Worm (Caenorhabditis elegans) whole organism, L3 larva: ENCODE results near the gene srh-271.

Source experiments
- R02D3.7 ChIP-seq: fragments of 150-350 bp; optimal IDR thresholded peaks from 2 replicates; lab custom pipeline; 2014; ENCODE audit warnings: missing biosample characterization, missing genetic modification characterization
- aly-2 ChIP-seq: fragments of 150-350 bp; optimal IDR thresholded peaks from 2 replicates; lab custom pipeline; 2014; ENCODE audit warnings: missing biosample characterization, missing genetic modification characterization
- ama-1 ChIP-seq: fragments of 150-350 bp; optimal IDR thresholded peaks from 2 replicates; lab custom pipeline; 2018
- ceh-28 ChIP-seq: fragments of 150-350 bp; optimal IDR thresholded peaks from 2 replicates; lab custom pipeline; 2014; ENCODE audit warnings: missing biosample characterization, missing genetic modification reagents, missing genetic modification characterization
- ceh-82 ChIP-seq: fragments of 150-350 bp; optimal IDR thresholded peaks from 2 replicates; lab custom pipeline; 2014; ENCODE audit warnings: missing biosample characterization, missing genetic modification characterization
- ceh-9 ChIP-seq: sonication (generic microtip); optimal IDR thresholded peaks from 2 replicates; lab custom pipeline; 2018; ENCODE audit warnings: missing biosample characterization, missing genetic modification characterization
- daf-12 ChIP-seq: fragments of 150-350 bp; optimal IDR thresholded peaks from 2 replicates; lab custom pipeline; 2014; ENCODE audit warnings: missing biosample characterization, missing genetic modification reagents, missing genetic modification characterization
- egl-27 ChIP-seq: sonication (generic microtip); optimal IDR thresholded peaks from 4 replicates; lab custom pipeline; 2017; ENCODE audit warnings: missing biosample characterization, missing genetic modification reagents, missing genetic modification characterization
- elt-1 ChIP-seq: fragments of 150-350 bp; optimal IDR thresholded peaks from 2 replicates; lab custom pipeline; 2014; ENCODE audit warnings: missing biosample characterization, missing genetic modification characterization
- elt-2 ChIP-seq: sonication (generic microtip); optimal IDR thresholded peaks from 2 replicates; lab custom pipeline; 2016; ENCODE audit warnings: missing genetic modification reagents, mild to moderate bottlenecking, missing genetic modification characterization, missing compliant biosample characterization
- elt-3 ChIP-seq, 3 experiments: fragments of 150-350 bp in 1 of 3; sonication (generic microtip) in 2 of 3; optimal IDR thresholded peaks; 2 replicates in 2 of 3; 4 replicates in 1 of 3; lab custom pipeline; 2014 to 2017; ENCODE audit warnings: missing biosample characterization in 3 of 3, missing genetic modification characterization in 3 of 3
- fkh-10 ChIP-seq: sonication (generic microtip); optimal IDR thresholded peaks from 2 replicates; lab custom pipeline; 2017; ENCODE audit warnings: missing biosample characterization, missing genetic modification reagents, missing genetic modification characterization
- fos-1 ChIP-seq: fragments of 150-350 bp; optimal IDR thresholded peaks from 2 replicates; lab custom pipeline; 2014; ENCODE audit warnings: missing biosample characterization, missing genetic modification characterization
- jun-1 ChIP-seq: fragments of 150-350 bp; optimal IDR thresholded peaks from 2 replicates; lab custom pipeline; 2014; ENCODE audit warnings: missing biosample characterization, missing genetic modification reagents, missing genetic modification characterization
- lin-39 ChIP-seq: fragments of 150-350 bp; optimal IDR thresholded peaks from 2 replicates; lab custom pipeline; 2018; ENCODE audit warnings: missing biosample characterization, missing genetic modification reagents, missing genetic modification characterization
- lsy-12 ChIP-seq: sonication (generic microtip); optimal IDR thresholded peaks from 2 replicates; lab custom pipeline; 2016; ENCODE audit warnings: mild to moderate bottlenecking, missing genetic modification characterization, missing compliant biosample characterization
- mdl-1 ChIP-seq: fragments of 150-350 bp; optimal IDR thresholded peaks from 2 replicates; lab custom pipeline; 2014; ENCODE audit warnings: missing biosample characterization, missing genetic modification characterization
- nhr-11 ChIP-seq: fragments of 150-350 bp; optimal IDR thresholded peaks from 2 replicates; lab custom pipeline; 2014; ENCODE audit warnings: missing biosample characterization, missing genetic modification characterization
- nhr-12 ChIP-seq: fragments of 150-350 bp; optimal IDR thresholded peaks from 2 replicates; lab custom pipeline; 2014; ENCODE audit warnings: missing biosample characterization, missing genetic modification characterization
- nhr-23 ChIP-seq: fragments of 150-350 bp; optimal IDR thresholded peaks from 2 replicates; lab custom pipeline; 2014; ENCODE audit warnings: missing biosample characterization, missing genetic modification reagents, missing genetic modification characterization
- nhr-237 ChIP-seq: fragments of 150-350 bp; optimal IDR thresholded peaks from 2 replicates; lab custom pipeline; 2014; ENCODE audit warnings: missing biosample characterization, missing genetic modification characterization
- nhr-25 ChIP-seq: sonication (generic microtip); optimal IDR thresholded peaks from 2 replicates; lab custom pipeline; 2017; ENCODE audit warnings: missing biosample characterization, missing genetic modification characterization
- nhr-28 ChIP-seq: fragments of 150-350 bp; optimal IDR thresholded peaks from 2 replicates; lab custom pipeline; 2014; ENCODE audit warnings: missing biosample characterization, missing genetic modification characterization
- nhr-67 ChIP-seq: fragments of 150-350 bp; optimal IDR thresholded peaks from 2 replicates; lab custom pipeline; 2014; ENCODE audit warnings: missing biosample characterization, missing genetic modification characterization
- nhr-76 ChIP-seq: fragments of 150-350 bp; sonication (generic microtip); optimal IDR thresholded peaks from 5 replicates; lab custom pipeline; 2014; ENCODE audit warnings: missing biosample characterization, missing genetic modification characterization
- nhr-77 ChIP-seq: fragments of 150-350 bp; optimal IDR thresholded peaks from 2 replicates; lab custom pipeline; 2014; ENCODE audit warnings: missing biosample characterization, missing genetic modification characterization
- sea-2 ChIP-seq: fragments of 150-350 bp; sonication (generic microtip); optimal IDR thresholded peaks from 4 replicates; lab custom pipeline; 2014; ENCODE audit warnings: missing biosample characterization, missing genetic modification reagents, missing genetic modification characterization
- snpc-4 ChIP-seq: fragments of 150-350 bp; optimal IDR thresholded peaks from 2 replicates; lab custom pipeline; 2014; ENCODE audit warnings: missing biosample characterization, missing genetic modification characterization
- tbx-2 ChIP-seq: sonication (generic microtip); optimal IDR thresholded peaks from 2 replicates; lab custom pipeline; 2016; ENCODE audit warnings: mild to moderate bottlenecking, missing genetic modification characterization, missing compliant biosample characterization
- unc-39 ChIP-seq: sonication (generic microtip); optimal IDR thresholded peaks from 4 replicates; lab custom pipeline; 2017; ENCODE audit warnings: missing biosample characterization, missing genetic modification characterization
- zag-1 ChIP-seq: fragments of 150-350 bp; optimal IDR thresholded peaks from 2 replicates; lab custom pipeline; 2014; ENCODE audit warnings: missing biosample characterization, missing genetic modification characterization
- ztf-4 ChIP-seq: fragments of 150-350 bp; optimal IDR thresholded peaks from 2 replicates; lab custom pipeline; 2014; ENCODE audit warnings: missing biosample characterization, missing genetic modification characterization

Gene srh-271

ce11 chrV:2573108-2573507 is 48.7 kb downstream of the srh-271 start, which contains the start of gene srj-20:
Gene srj-20 (minus strand): TSS chrV:2573208.
- TF ChIP-seq snpc-4 (tag; lab: Kevin White, UChicago) (no peak), jun-1 (tag; lab: Kevin White, UChicago) (no peak), nhr-237 (tag; lab: Kevin White, UChicago) (no peak), tbx-2 (tag; lab: Kevin White, UChicago) (no peak), aly-2 (no peak), R02D3.7 (tag; lab: Kevin White, UChicago) (no peak), nhr-25 (tag; lab: Kevin White, UChicago) (no peak), elt-2 (tag; lab: Kevin White, UChicago) (no peak), ceh-9 (tag; lab: Kevin White, UChicago) (no peak), zag-1 (tag; lab: Kevin White, UChicago) (no peak), fkh-10 (GFP tag; lab: Kevin White, UChicago) (no peak), egl-27 (no peak), daf-12 (no peak), mdl-1 (tag; lab: Kevin White, UChicago) (no peak), ceh-82 (tag; lab: Kevin White, UChicago) (no peak), elt-3 (tag; optimal IDR thresholded peaks at IDR 0.05; lab: Kevin White, UChicago) (no peak), nhr-77 (tag; lab: Kevin White, UChicago) (no peak), nhr-67 (tag; lab: Kevin White, UChicago) (no peak), unc-39 (tag; lab: Kevin White, UChicago) (no peak), sea-2 (GFP tag; lab: Kevin White, UChicago) (no peak)

ce11 chrV:2570643-2571042 is 51.1 kb downstream of the srh-271 start, which contains the start of gene srj-19:
Gene srj-19 (minus strand): TSS chrV:2570743.
- no peak for TF ChIP-seq nhr-76
- no peak for TF ChIP-seq nhr-25 (tag; lab: Kevin White, UChicago)
- TF ChIP-seq fos-1 (tag; lab: Kevin White, UChicago), result no peak
- no peak for TF ChIP-seq ceh-28 (tag; lab: Kevin White, UChicago)
- no peak for TF ChIP-seq nhr-77 (tag; lab: Kevin White, UChicago)
- TF ChIP-seq nhr-28 (tag; lab: Kevin White, UChicago), result no peak
- TF ChIP-seq elt-2 (tag; lab: Kevin White, UChicago), result no peak
- no peak for TF ChIP-seq elt-1 (tag; lab: Kevin White, UChicago)
- no peak for TF ChIP-seq ceh-9 (tag; lab: Kevin White, UChicago)
- TF ChIP-seq lin-39 (tag; lab: Kevin White, UChicago), result no peak
- TF ChIP-seq lsy-12 (tag; lab: Kevin White, UChicago), result no peak
- no peak for TF ChIP-seq nhr-12
- TF ChIP-seq ztf-4, result no peak
- no peak for TF ChIP-seq nhr-11 (tag; lab: Kevin White, UChicago)
- TF ChIP-seq tbx-2 (tag; lab: Kevin White, UChicago), result no peak
- TF ChIP-seq nhr-23, result no peak
- no peak for TF ChIP-seq unc-39 (tag; lab: Kevin White, UChicago)
- no peak for TF ChIP-seq ama-1 (lab: Kevin White, UChicago)
